Worm (Caenorhabditis elegans) whole organism, L3 larva: ENCODE results near the gene H40L08.8.

ENCODE experiments used
- ZK546.5 ChIP-seq: sonication (generic microtip); optimal IDR thresholded peaks from 2 replicates; lab custom pipeline; 2017; ENCODE audit warnings: missing biosample characterization, missing genetic modification characterization
- elt-3 ChIP-seq, 3 experiments: fragments of 150-350 bp in 1 of 3; sonication (generic microtip) in 2 of 3; optimal IDR thresholded peaks; 2 replicates in 2 of 3; 4 replicates in 1 of 3; lab custom pipeline; 2014 to 2017; ENCODE audit warnings: missing biosample characterization in 3 of 3, missing genetic modification characterization in 3 of 3
- unc-39 ChIP-seq: sonication (generic microtip); optimal IDR thresholded peaks from 4 replicates; lab custom pipeline; 2017; ENCODE audit warnings: missing biosample characterization, missing genetic modification characterization

DNA sequence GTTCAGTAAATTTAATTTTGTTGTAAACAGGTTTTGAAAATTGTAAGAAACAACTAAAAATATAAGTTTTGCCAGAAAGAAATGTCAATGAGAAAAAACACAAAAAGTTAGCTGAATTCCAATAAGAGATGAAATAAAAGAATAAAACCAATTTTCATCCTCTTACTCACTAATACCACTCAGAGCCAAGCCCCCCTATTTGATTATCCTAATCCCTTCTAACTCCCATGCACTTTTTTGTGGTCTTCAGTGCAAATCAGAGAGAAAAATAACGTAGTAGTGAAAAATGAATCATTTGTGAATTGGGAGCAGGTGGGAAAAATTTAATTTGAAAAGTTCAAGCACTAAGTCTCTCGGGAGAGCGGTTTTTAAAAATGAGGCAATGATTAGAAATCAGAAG lies 36.1 kb downstream of the H40L08.8 start:
- TF ChIP-seq elt-3 (tag; optimal IDR thresholded peaks at IDR 0.05; lab: Kevin White, UChicago) (no peak), unc-39 (no peak), ZK546.5 (tag; lab: Kevin White, UChicago) (no peak)
